Worm (Caenorhabditis elegans) whole organism, L3 larva: ENCODE measurements around the gene ZK1240.1.

Experiments used
- ZK546.5 ChIP-seq: sonication (generic microtip); optimal IDR thresholded peaks from 2 replicates; lab custom pipeline; 2017; ENCODE audit warnings: missing biosample characterization, missing genetic modification characterization
- aly-2 ChIP-seq: fragments of 150-350 bp; optimal IDR thresholded peaks from 2 replicates; lab custom pipeline; 2014; ENCODE audit warnings: missing biosample characterization, missing genetic modification characterization
- ama-1 ChIP-seq: fragments of 150-350 bp; optimal IDR thresholded peaks from 2 replicates; lab custom pipeline; 2018
- ceh-16 ChIP-seq: sonication (generic microtip); optimal IDR thresholded peaks from 2 replicates; lab custom pipeline; 2017; ENCODE audit warnings: missing biosample characterization, missing genetic modification characterization
- ceh-82 ChIP-seq: fragments of 150-350 bp; optimal IDR thresholded peaks from 2 replicates; lab custom pipeline; 2014; ENCODE audit warnings: missing biosample characterization, missing genetic modification characterization
- ceh-9 ChIP-seq: sonication (generic microtip); optimal IDR thresholded peaks from 2 replicates; lab custom pipeline; 2018; ENCODE audit warnings: missing biosample characterization, missing genetic modification characterization
- daf-12 ChIP-seq: fragments of 150-350 bp; optimal IDR thresholded peaks from 2 replicates; lab custom pipeline; 2014; ENCODE audit warnings: missing biosample characterization, missing genetic modification reagents, missing genetic modification characterization
- egl-27 ChIP-seq: sonication (generic microtip); optimal IDR thresholded peaks from 4 replicates; lab custom pipeline; 2017; ENCODE audit warnings: missing biosample characterization, missing genetic modification reagents, missing genetic modification characterization
- egl-5 ChIP-seq: fragments of 150-350 bp; optimal IDR thresholded peaks from 2 replicates; lab custom pipeline; 2017; ENCODE audit warnings: missing biosample characterization, missing genetic modification reagents, missing genetic modification characterization, inconsistent platforms
- elt-2 ChIP-seq: sonication (generic microtip); optimal IDR thresholded peaks from 2 replicates; lab custom pipeline; 2016; ENCODE audit warnings: missing genetic modification reagents, mild to moderate bottlenecking, missing genetic modification characterization, missing compliant biosample characterization
- elt-3 ChIP-seq, 3 experiments: fragments of 150-350 bp in 1 of 3; sonication (generic microtip) in 2 of 3; optimal IDR thresholded peaks; 2 replicates in 2 of 3; 4 replicates in 1 of 3; lab custom pipeline; 2014 to 2017; ENCODE audit warnings: missing biosample characterization in 3 of 3, missing genetic modification characterization in 3 of 3
- eor-1 ChIP-seq, 2 experiments: fragments of 150-350 bp; optimal IDR thresholded peaks; 2 replicates each; lab custom pipeline; 2014 to 2018; ENCODE audit warnings: missing biosample characterization in 2 of 2, missing genetic modification characterization in 2 of 2
- fkh-10 ChIP-seq: sonication (generic microtip); optimal IDR thresholded peaks from 2 replicates; lab custom pipeline; 2017; ENCODE audit warnings: missing biosample characterization, missing genetic modification reagents, missing genetic modification characterization
- fos-1 ChIP-seq: fragments of 150-350 bp; optimal IDR thresholded peaks from 2 replicates; lab custom pipeline; 2014; ENCODE audit warnings: missing biosample characterization, missing genetic modification characterization
- hmg-11 ChIP-seq: sonication (generic microtip); optimal IDR thresholded peaks from 2 replicates; lab custom pipeline; 2016; ENCODE audit warnings: missing genetic modification characterization, missing compliant biosample characterization
- jun-1 ChIP-seq: fragments of 150-350 bp; optimal IDR thresholded peaks from 2 replicates; lab custom pipeline; 2014; ENCODE audit warnings: missing biosample characterization, missing genetic modification reagents, missing genetic modification characterization
- lin-39 ChIP-seq: fragments of 150-350 bp; optimal IDR thresholded peaks from 2 replicates; lab custom pipeline; 2018; ENCODE audit warnings: missing biosample characterization, missing genetic modification reagents, missing genetic modification characterization
- lsy-12 ChIP-seq: sonication (generic microtip); optimal IDR thresholded peaks from 2 replicates; lab custom pipeline; 2016; ENCODE audit warnings: mild to moderate bottlenecking, missing genetic modification characterization, missing compliant biosample characterization
- mdl-1 ChIP-seq: fragments of 150-350 bp; optimal IDR thresholded peaks from 2 replicates; lab custom pipeline; 2014; ENCODE audit warnings: missing biosample characterization, missing genetic modification characterization
- nfya-1 ChIP-seq: sonication (generic microtip); optimal IDR thresholded peaks from 2 replicates; lab custom pipeline; 2017; ENCODE audit warnings: missing genetic modification characterization, mild to moderate bottlenecking, missing compliant biosample characterization, antibody characterized with exemption, moderate library complexity; ENCODE audit not compliant: insufficient read depth
- nhr-11 ChIP-seq: fragments of 150-350 bp; optimal IDR thresholded peaks from 2 replicates; lab custom pipeline; 2014; ENCODE audit warnings: missing biosample characterization, missing genetic modification characterization
- nhr-12 ChIP-seq: fragments of 150-350 bp; optimal IDR thresholded peaks from 2 replicates; lab custom pipeline; 2014; ENCODE audit warnings: missing biosample characterization, missing genetic modification characterization
- nhr-237 ChIP-seq: fragments of 150-350 bp; optimal IDR thresholded peaks from 2 replicates; lab custom pipeline; 2014; ENCODE audit warnings: missing biosample characterization, missing genetic modification characterization
- nhr-25 ChIP-seq: sonication (generic microtip); optimal IDR thresholded peaks from 2 replicates; lab custom pipeline; 2017; ENCODE audit warnings: missing biosample characterization, missing genetic modification characterization
- nhr-28 ChIP-seq: fragments of 150-350 bp; optimal IDR thresholded peaks from 2 replicates; lab custom pipeline; 2014; ENCODE audit warnings: missing biosample characterization, missing genetic modification characterization
- nhr-76 ChIP-seq: fragments of 150-350 bp; sonication (generic microtip); optimal IDR thresholded peaks from 5 replicates; lab custom pipeline; 2014; ENCODE audit warnings: missing biosample characterization, missing genetic modification characterization
- pqm-1 ChIP-seq: fragments of 150-350 bp; optimal IDR thresholded peaks from 2 replicates; lab custom pipeline; 2017; ENCODE audit warnings: missing biosample characterization, missing genetic modification characterization, inconsistent platforms
- sea-2 ChIP-seq: fragments of 150-350 bp; sonication (generic microtip); optimal IDR thresholded peaks from 4 replicates; lab custom pipeline; 2014; ENCODE audit warnings: missing biosample characterization, missing genetic modification reagents, missing genetic modification characterization
- skn-1 ChIP-seq: fragments of 150-350 bp; optimal IDR thresholded peaks from 2 replicates; lab custom pipeline; 2014; ENCODE audit warnings: missing biosample characterization, missing genetic modification characterization
- snpc-4 ChIP-seq: fragments of 150-350 bp; optimal IDR thresholded peaks from 2 replicates; lab custom pipeline; 2014; ENCODE audit warnings: missing biosample characterization, missing genetic modification characterization
- unc-39 ChIP-seq: sonication (generic microtip); optimal IDR thresholded peaks from 4 replicates; lab custom pipeline; 2017; ENCODE audit warnings: missing biosample characterization, missing genetic modification characterization
- unc-62 ChIP-seq: fragments of 150-350 bp; sonication (generic microtip); optimal IDR thresholded peaks from 4 replicates; lab custom pipeline; 2014; ENCODE audit warnings: missing biosample characterization, missing genetic modification reagents, missing genetic modification characterization
- ztf-11 ChIP-seq: fragments of 150-350 bp; optimal IDR thresholded peaks from 2 replicates; lab custom pipeline; 2014; ENCODE audit warnings: missing biosample characterization, missing genetic modification characterization
- ztf-4 ChIP-seq: fragments of 150-350 bp; optimal IDR thresholded peaks from 2 replicates; lab custom pipeline; 2014; ENCODE audit warnings: missing biosample characterization, missing genetic modification characterization

ZK1240.1 gene

DNA sequence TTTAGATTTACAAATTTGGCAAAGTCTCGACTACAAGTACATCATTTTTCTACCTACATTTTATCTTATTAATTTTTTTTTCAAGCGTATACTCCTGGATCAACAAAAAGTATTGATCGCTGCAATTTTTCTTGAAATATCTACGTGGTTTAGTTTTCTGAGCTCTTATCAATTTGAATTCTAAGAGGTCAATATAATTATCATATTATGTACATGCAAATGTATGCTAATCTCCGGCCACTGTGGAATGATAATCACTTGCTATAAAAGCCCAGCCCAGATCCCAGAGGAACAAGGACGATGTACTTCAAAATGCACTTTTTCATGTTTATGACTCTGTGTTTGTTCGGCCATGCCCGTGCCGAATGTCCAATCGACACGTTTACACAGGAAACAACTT, 27.6 kb downstream of the ZK1240.1 start, which contains the start of gene F43C11.1:
TSS of gene F43C11.1 (plus strand) at position 301 of the 400 bp plus-strand sequence.
- TF ChIP-seq egl-27 (tag; lab: Kevin White, UChicago) = no peak
- TF ChIP-seq jun-1 = no peak
- TF ChIP-seq skn-1 = no peak
- TF ChIP-seq elt-2 (tag; lab: Kevin White, UChicago) = no peak
- no peak for TF ChIP-seq eor-1 (tag; optimal IDR thresholded peaks at IDR 0.05; lab: Kevin White, UChicago)
- no peak for TF ChIP-seq lin-39 (tag; lab: Kevin White, UChicago)
- TF ChIP-seq ama-1 (lab: Kevin White, UChicago) = no peak
- TF ChIP-seq nhr-12 (tag; lab: Kevin White, UChicago) = no peak
- no peak for TF ChIP-seq lsy-12 (tag; lab: Kevin White, UChicago)
- TF ChIP-seq ZK546.5 = no peak
- TF ChIP-seq nhr-76 (tag; lab: Kevin White, UChicago) = no peak
- no peak for TF ChIP-seq ztf-11
- TF ChIP-seq hmg-11 = no peak
- TF ChIP-seq nhr-25 (tag; lab: Kevin White, UChicago) = no peak

DNA sequence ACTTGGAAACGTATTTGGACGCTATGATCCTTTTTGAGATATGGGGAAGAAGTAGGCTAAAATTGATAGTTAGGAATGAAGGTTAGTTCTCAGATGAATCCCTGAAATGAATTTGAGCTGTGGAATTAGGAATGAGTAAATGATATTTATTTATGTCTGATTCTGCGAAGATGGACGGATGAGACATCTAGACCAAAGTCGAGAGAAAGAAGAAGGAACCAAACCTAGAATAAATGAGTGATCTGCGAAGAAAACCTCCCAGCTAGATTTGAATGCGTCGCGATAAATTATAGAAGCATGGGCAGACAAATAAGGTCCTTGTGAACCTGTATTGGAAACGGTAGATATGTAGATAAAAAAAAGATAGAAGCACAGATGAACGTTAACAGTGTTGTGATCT, 30.8 kb downstream of the ZK1240.1 start, which contains the start of gene F43C11.16:
TSS of gene F43C11.16 (minus strand) at position 101 of the 400 bp plus-strand sequence.
- no peak for TF ChIP-seq pqm-1
- TF ChIP-seq ZK546.5 = no peak
- no peak for TF ChIP-seq ceh-9 (tag; lab: Kevin White, UChicago)

ce11 chrII:2363673-2364072, 34.5 kb downstream of the ZK1240.1 start, which contains the start of gene F43C11.11:
Gene F43C11.11 (minus strand): TSS chrII:2363773.
- no peak for TF ChIP-seq unc-39 (tag; lab: Kevin White, UChicago)
- no peak for TF ChIP-seq nhr-11 (tag; lab: Kevin White, UChicago)
- no peak for TF ChIP-seq ceh-9 (tag; lab: Kevin White, UChicago)
- no peak for TF ChIP-seq fos-1 (tag; lab: Kevin White, UChicago)
- TF ChIP-seq egl-5 (tag; lab: Kevin White, UChicago) = no peak
- TF ChIP-seq fkh-10 (GFP tag; lab: Kevin White, UChicago) = no peak
- no peak for TF ChIP-seq ztf-4 (tag; lab: Kevin White, UChicago)
- no peak for TF ChIP-seq nhr-28
- TF ChIP-seq ama-1 (lab: Kevin White, UChicago) = no peak
- no peak for TF ChIP-seq ceh-82
- no peak for TF ChIP-seq elt-2 (tag; lab: Kevin White, UChicago)
- TF ChIP-seq ceh-16 = no peak
- no peak for TF ChIP-seq nhr-237 (tag; lab: Kevin White, UChicago)
- no peak for TF ChIP-seq hmg-11
- TF ChIP-seq nhr-12 (tag; lab: Kevin White, UChicago) = no peak
- no peak for TF ChIP-seq daf-12 (tag; lab: Kevin White, UChicago)
- TF ChIP-seq elt-3 (tag; optimal IDR thresholded peaks at IDR 0.05; lab: Kevin White, UChicago) = no peak
- TF ChIP-seq jun-1 = no peak
- no peak for TF ChIP-seq snpc-4 (tag; lab: Kevin White, UChicago)

DNA sequence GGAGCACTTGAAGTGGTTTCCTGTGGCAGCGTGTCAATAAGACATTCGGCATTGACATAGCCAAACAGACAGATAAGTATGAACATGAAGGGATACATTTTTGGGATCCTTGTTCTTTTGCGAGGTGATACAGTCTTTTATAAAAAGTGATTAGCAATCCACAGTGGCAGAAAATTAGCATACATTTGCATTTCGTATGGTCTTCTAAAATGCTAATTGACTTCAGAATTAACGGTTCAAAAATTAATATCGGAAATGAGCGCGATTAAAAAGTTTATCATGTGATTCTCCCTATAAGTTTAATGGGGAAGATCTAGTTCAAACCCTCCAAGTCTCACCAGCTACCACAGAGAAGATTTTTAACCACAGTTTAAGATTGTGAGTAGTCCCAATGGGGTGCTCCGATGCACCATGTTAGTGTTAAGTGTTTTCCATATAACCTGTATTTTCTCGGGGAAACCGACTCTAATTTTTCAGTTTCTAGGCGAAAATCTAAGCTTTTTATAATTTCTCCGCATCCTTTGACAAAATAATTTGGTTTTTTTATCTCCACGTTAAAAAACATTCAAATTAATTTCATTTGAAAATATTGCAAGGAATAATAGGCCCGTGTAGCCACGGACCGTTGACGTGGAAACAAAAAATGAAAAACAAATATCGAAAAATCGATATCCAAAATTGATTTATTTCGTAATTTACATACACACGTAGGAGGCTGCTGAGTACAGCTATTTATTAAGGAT, 37.6 kb downstream of the ZK1240.1 start, which contains the start of the genes F43C11.12 and F16G10.5:
TSS of gene F43C11.12 (minus strand) at position 101 of the 743 bp plus-strand sequence.
TSS of gene F16G10.5 (plus strand) at position 693 of the 743 bp plus-strand sequence.
- no peak for TF ChIP-seq nhr-25 (tag; lab: Kevin White, UChicago)
- TF ChIP-seq unc-62 (GFP tag; lab: Kevin White, UChicago) = no peak
- TF ChIP-seq nhr-237 (tag; lab: Kevin White, UChicago) = no peak
- TF ChIP-seq elt-2 (tag; lab: Kevin White, UChicago) = no peak
- TF ChIP-seq fos-1 (tag; lab: Kevin White, UChicago) = no peak
- no peak for TF ChIP-seq ceh-16
- no peak for TF ChIP-seq mdl-1 (tag; lab: Kevin White, UChicago)
- TF ChIP-seq nfya-1 (tag; lab: Kevin White, UChicago) = no peak
- TF ChIP-seq ztf-4 (tag; lab: Kevin White, UChicago) = no peak
- no peak for TF ChIP-seq ZK546.5
- no peak for TF ChIP-seq nhr-76 (tag; lab: Kevin White, UChicago)

DNA sequence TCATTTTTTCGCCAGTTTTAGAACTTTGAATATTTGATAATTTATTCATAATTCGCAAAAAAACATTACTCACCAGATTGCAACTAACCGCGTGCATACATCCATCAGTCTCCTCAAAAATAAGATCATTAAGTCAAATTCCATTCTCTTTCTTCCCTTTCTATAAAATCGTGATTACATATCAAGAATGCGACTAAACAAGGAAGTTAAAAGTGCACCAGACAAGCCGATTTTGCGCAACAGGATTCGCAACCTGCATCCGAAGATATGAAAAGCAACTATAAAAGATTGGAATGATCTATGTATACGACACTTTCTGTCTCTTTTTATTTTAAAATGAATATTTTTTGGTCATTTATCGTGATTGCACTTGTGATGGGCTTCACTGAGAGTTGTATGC, 39.8 kb downstream of the ZK1240.1 start, which contains the start of gene hpo-25:
TSS of gene hpo-25 (plus strand) at position 301 of the 400 bp plus-strand sequence.
- no peak for TF ChIP-seq daf-12 (tag; lab: Kevin White, UChicago)
- no peak for TF ChIP-seq egl-27 (tag; lab: Kevin White, UChicago)
- TF ChIP-seq nhr-237 (tag; lab: Kevin White, UChicago) = no peak
- no peak for TF ChIP-seq nhr-12 (tag; lab: Kevin White, UChicago)
- TF ChIP-seq aly-2 (tag; lab: Kevin White, UChicago) = no peak
- no peak for TF ChIP-seq nhr-28
- no peak for TF ChIP-seq sea-2 (GFP tag; lab: Kevin White, UChicago)
